Worm (Caenorhabditis elegans) whole organism, L4 larva: ENCODE results near the gene sbp-1.

Source experiments
- F10B5.3 ChIP-seq: sonication (generic microtip); optimal IDR thresholded peaks from 2 replicates; lab custom pipeline; 2016; ENCODE audit warnings: mild to moderate bottlenecking, missing genetic modification characterization, missing compliant biosample characterization
- F26F4.8 ChIP-seq: fragments of 200-800 bp; sonication (Bioruptor generic); conservative IDR thresholded peaks from 2 replicates; pipeline ENCODE4 v1.3.6; 2022; ENCODE audit warnings: missing genetic modification characterization, missing compliant biosample characterization
- Y75B8A.6 ChIP-seq: fragments of 200-800 bp; sonication (Bioruptor generic); IDR thresholded peaks from 2 replicates; pipeline ENCODE4 v1.3.6; 2022; ENCODE audit warnings: missing genetic modification reagents, missing genetic modification characterization, missing compliant biosample characterization
- aha-1 ChIP-seq: fragments of 150-350 bp; peaks from one replicate; lab custom pipeline; 2014; ENCODE audit warnings: missing biosample characterization, missing genetic modification characterization
- attf-4 ChIP-seq: sonication (generic microtip); optimal IDR thresholded peaks from 3 replicates; lab custom pipeline; 2017; ENCODE audit warnings: missing biosample characterization, missing genetic modification characterization
- ces-1 ChIP-seq: fragments of 150-350 bp; sonication (generic microtip); optimal IDR thresholded peaks from 4 replicates; lab custom pipeline; 2014; ENCODE audit warnings: missing biosample characterization, missing genetic modification reagents, missing genetic modification characterization
- dmd-9 ChIP-seq: fragments of 200-800 bp; sonication (Bioruptor generic); IDR thresholded peaks from 2 replicates; pipeline ENCODE4 v1.3.6; 2022; ENCODE audit warnings: missing genetic modification reagents, missing genetic modification characterization, missing compliant biosample characterization
- dpl-1 ChIP-seq: fragments of 150-350 bp; optimal IDR thresholded peaks from 2 replicates; lab custom pipeline; 2014; ENCODE audit warnings: missing biosample characterization, missing genetic modification reagents, missing genetic modification characterization
- duxl-1 ChIP-seq: sonication (generic microtip); optimal IDR thresholded peaks from 2 replicates; lab custom pipeline; 2016; ENCODE audit warnings: mild to moderate bottlenecking, missing genetic modification characterization, moderate library complexity, missing compliant biosample characterization; ENCODE audit not compliant: poor library complexity
- fkh-10 ChIP-seq: fragments of 150-350 bp; optimal IDR thresholded peaks from 2 replicates; lab custom pipeline; 2014; ENCODE audit warnings: missing biosample characterization, missing genetic modification reagents, missing genetic modification characterization
- jun-1 ChIP-seq: fragments of 150-350 bp; optimal IDR thresholded peaks from 2 replicates; lab custom pipeline; 2014; ENCODE audit warnings: missing biosample characterization, missing genetic modification reagents, missing genetic modification characterization
- lim-7 ChIP-seq: fragments of 200-800 bp; sonication (Bioruptor generic); IDR thresholded peaks from 2 replicates; pipeline ENCODE4 v1.3.6; 2022; ENCODE audit warnings: missing genetic modification characterization, missing compliant biosample characterization
- lin-29 ChIP-seq: fragments of 200-800 bp; sonication (Bioruptor generic); IDR thresholded peaks from 2 replicates; pipeline ENCODE4 v1.3.6; 2022; ENCODE audit warnings: missing genetic modification reagents, missing genetic modification characterization, missing compliant biosample characterization
- lin-38 ChIP-seq: fragments of 200-800 bp; sonication (Bioruptor generic); IDR thresholded peaks from 2 replicates; pipeline ENCODE4 v1.3.6; 2022; ENCODE audit warnings: missing genetic modification reagents, missing genetic modification characterization, missing compliant biosample characterization
- lir-3 ChIP-seq: sonication (generic microtip); optimal IDR thresholded peaks from 2 replicates; lab custom pipeline; 2016; ENCODE audit warnings: mild to moderate bottlenecking, missing genetic modification characterization, missing compliant biosample characterization
- mdt-29 ChIP-seq: fragments of 200-800 bp; sonication (Bioruptor generic); IDR thresholded peaks from 2 replicates; pipeline ENCODE4 v1.3.6; 2022; ENCODE audit warnings: missing genetic modification reagents, missing genetic modification characterization, missing compliant biosample characterization
- nhr-111 ChIP-seq: fragments of 200-800 bp; sonication (Bioruptor generic); optimal IDR thresholded peaks from 2 replicates; lab custom pipeline; 2018; ENCODE audit warnings: mild to moderate bottlenecking, missing genetic modification characterization, missing compliant biosample characterization
- nhr-41 ChIP-seq: fragments of 200-800 bp; sonication (Bioruptor generic); IDR thresholded peaks from 2 replicates; pipeline ENCODE4 v1.3.6; 2022; ENCODE audit warnings: missing genetic modification reagents, missing genetic modification characterization, missing compliant biosample characterization
- nhr-42 ChIP-seq: fragments of 200-800 bp; sonication (Bioruptor generic); IDR thresholded peaks from 2 replicates; pipeline ENCODE4 v1.3.6; 2022; ENCODE audit warnings: missing genetic modification characterization, missing compliant biosample characterization
- nhr-48 ChIP-seq: sonication (generic microtip); optimal IDR thresholded peaks from 2 replicates; lab custom pipeline; 2016; ENCODE audit warnings: mild to moderate bottlenecking, missing genetic modification characterization, missing compliant biosample characterization
- nhr-76 ChIP-seq: fragments of 150-350 bp; optimal IDR thresholded peaks from 2 replicates; lab custom pipeline; 2014; ENCODE audit warnings: missing biosample characterization, missing genetic modification characterization
- pha-4 ChIP-seq, 2 experiments: fragments of 150-350 bp in 1 of 2; fragments of 200-800 bp in 1 of 2; sonication (Bioruptor generic) in 1 of 2; IDR thresholded peaks in 1 of 2; optimal IDR thresholded peaks in 1 of 2; 2 replicates each; pipeline versions ENCODE4 v1.3.6 to Lab custom; 2014 to 2022; ENCODE audit warnings: missing genetic modification characterization in 2 of 2, missing genetic modification reagents in 2 of 2, missing biosample characterization in 1 of 2, missing compliant biosample characterization in 1 of 2
- spr-1 ChIP-seq: sonication (generic microtip); optimal IDR thresholded peaks from 2 replicates; lab custom pipeline; 2016; ENCODE audit warnings: mild to moderate bottlenecking, missing genetic modification characterization, missing compliant biosample characterization
- spr-3 ChIP-seq: fragments of 200-800 bp; sonication (Bioruptor generic); optimal IDR thresholded peaks from 2 replicates; lab custom pipeline; 2018; ENCODE audit warnings: mild to moderate bottlenecking, missing genetic modification characterization, missing compliant biosample characterization
- unc-39 ChIP-seq: sonication (generic microtip); optimal IDR thresholded peaks from 2 replicates; lab custom pipeline; 2017; ENCODE audit warnings: missing biosample characterization, missing genetic modification characterization
- unc-62 ChIP-seq, 3 experiments: fragments of 150-350 bp in 1 of 3; sonication (generic microtip); optimal IDR thresholded peaks in 2 of 3; peaks in 1 of 3; 1 replicate in 1 of 3; 2 replicates in 2 of 3; lab custom pipeline; 2014 to 2017; ENCODE audit warnings: missing biosample characterization in 3 of 3, missing genetic modification characterization in 3 of 3, missing genetic modification reagents in 3 of 3, missing genotype in 1 of 3
- vab-7 ChIP-seq: fragments of 200-800 bp; sonication (Bioruptor generic); IDR thresholded peaks from 2 replicates; pipeline ENCODE4 v1.3.6; 2022; ENCODE audit warnings: missing genetic modification reagents, missing genetic modification characterization, missing compliant biosample characterization
- zag-1 ChIP-seq: fragments of 150-350 bp; optimal IDR thresholded peaks from 2 replicates; lab custom pipeline; 2014; ENCODE audit warnings: missing biosample characterization, missing genetic modification characterization
- zfp-3 ChIP-seq: fragments of 200-800 bp; sonication (Bioruptor generic); conservative IDR thresholded peaks from 2 replicates; pipeline ENCODE4 v1.3.6; 2022; ENCODE audit warnings: missing genetic modification reagents, missing genetic modification characterization, missing compliant biosample characterization
- zip-2 ChIP-seq: fragments of 150-350 bp; optimal IDR thresholded peaks from 2 replicates; lab custom pipeline; 2014; ENCODE audit warnings: missing biosample characterization, missing genetic modification characterization
- ztf-11 ChIP-seq: fragments of 150-350 bp; optimal IDR thresholded peaks from 2 replicates; lab custom pipeline; 2014; ENCODE audit warnings: missing biosample characterization, missing genetic modification characterization

sbp-1 gene

ce11 chrIII:11393162-11393561, 49.2 kb downstream of the sbp-1 start, which contains the start of gene nlp-21:
nlp-21 (minus strand) TSS chrIII:11393262.
- TF ChIP-seq vab-7 (GFP tag; lab: Robert Waterston, UW) (no peak), dmd-9 (GFP tag; lab: Robert Waterston, UW) (no peak), F26F4.8 (GFP tag; lab: Robert Waterston, UW) (no peak), zfp-3 (GFP tag; lab: Robert Waterston, UW) (no peak), attf-4 (tag; lab: Kevin White, UChicago) (no peak), jun-1 (tag; lab: Kevin White, UChicago) (no peak), nhr-41 (GFP tag; lab: Robert Waterston, UW) (no peak), nhr-76 (tag; lab: Kevin White, UChicago) (no peak), lim-7 (GFP tag; lab: Robert Waterston, UW) (no peak), zag-1 (no peak), F10B5.3 (no peak), spr-1 (tag; lab: Kevin White, UChicago) (no peak), nhr-42 (no peak)

DNA sequence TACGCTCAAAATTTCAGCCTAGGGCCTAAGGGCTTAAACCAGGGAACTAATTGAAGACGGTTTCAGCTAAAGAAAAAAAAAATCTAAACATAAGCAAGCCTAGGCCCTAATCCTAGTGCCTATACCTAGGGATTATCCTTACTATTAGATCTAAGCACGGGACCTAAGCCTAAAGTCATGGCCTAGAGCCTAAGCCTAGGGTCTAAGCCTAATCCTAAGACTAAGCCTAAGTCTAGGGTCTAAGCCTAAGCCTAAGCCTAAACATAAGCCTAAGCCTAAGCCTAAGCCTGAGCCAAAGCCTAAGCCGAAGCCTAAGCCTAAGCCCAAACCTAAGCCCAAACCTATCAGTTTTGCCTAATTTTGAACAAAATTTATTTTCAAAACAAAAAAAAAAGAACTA, 49.6 kb downstream of the sbp-1 start:
- TF ChIP-seq nhr-48 (tag; lab: Kevin White, UChicago) (no peak), pha-4 (GFP tag; IDR thresholded peaks at IDR 0.05; lab: Robert Waterston, UW) (no peak), pha-4 (tag; optimal IDR thresholded peaks at IDR 0.05; lab: Kevin White, UChicago) (no peak), lir-3 (tag; lab: Kevin White, UChicago) (no peak), vab-7 (GFP tag; lab: Robert Waterston, UW) (no peak), dpl-1 (no peak), duxl-1 (tag; lab: Kevin White, UChicago) (no peak)

DNA sequence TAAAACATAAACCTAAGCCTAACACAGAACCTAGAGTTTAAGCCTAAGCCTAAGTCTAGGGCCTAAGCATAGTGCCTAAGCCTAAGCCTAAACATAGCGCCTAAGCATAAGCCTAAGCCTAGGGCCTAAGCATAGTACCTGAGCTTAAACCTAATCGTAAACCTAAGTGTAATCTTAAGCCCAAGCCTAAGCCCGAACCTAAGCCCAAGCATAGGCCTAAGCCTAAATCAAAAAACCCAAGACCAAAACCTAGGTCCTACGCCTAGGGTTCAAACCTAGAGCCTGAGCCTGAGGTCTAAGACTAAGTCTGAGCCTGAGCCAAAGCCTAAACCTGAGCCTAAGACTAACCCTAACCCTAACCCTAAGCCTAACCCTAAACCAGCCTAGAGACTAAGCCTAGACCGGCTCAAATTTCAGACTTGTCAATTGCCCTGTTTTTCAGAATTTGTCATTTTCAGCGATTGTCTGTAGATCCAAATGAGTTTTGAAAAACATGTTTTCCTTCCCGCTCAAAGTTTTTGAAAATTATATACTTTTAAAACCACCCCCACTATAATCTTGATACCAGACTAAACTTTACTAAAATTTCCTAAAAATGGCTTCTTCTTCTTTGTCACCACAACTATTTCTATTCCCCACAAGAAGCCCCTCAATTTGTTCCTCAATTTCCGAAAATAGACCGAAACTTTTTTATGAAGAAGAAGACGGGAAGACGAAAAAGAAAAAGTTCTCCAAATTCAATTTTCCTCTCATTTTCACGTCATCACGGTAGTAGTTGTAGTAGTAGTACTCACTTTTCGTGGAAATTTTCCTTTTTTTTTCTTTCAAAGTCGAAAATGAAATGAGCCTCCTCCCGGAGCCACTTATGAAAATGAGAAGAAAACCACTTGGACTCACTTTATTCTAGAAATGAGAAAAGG, 50.5 kb downstream of the sbp-1 start:
- TF ChIP-seq vab-7 (GFP tag; lab: Robert Waterston, UW) = 0 out of 2 replicates have a peak, but pooled peaks have one; percentile 12
- TF ChIP-seq ztf-11 = no peak
- peak; percentile 66 for TF ChIP-seq ces-1 (GFP tag; lab: Kevin White, UChicago)
- no peak for TF ChIP-seq spr-3
- no peak for TF ChIP-seq mdt-29 (GFP tag; lab: Robert Waterston, UW)
- TF ChIP-seq unc-62 (GFP tag; optimal IDR thresholded peaks at IDR 0.05 in 1 of 2; lab: Kevin White, UChicago) = peak in 1 of 2 experiments; percentile 99
- TF ChIP-seq unc-62 (tag; optimal IDR thresholded peaks at IDR 0.05; lab: Kevin White, UChicago) = no peak
- TF ChIP-seq Y75B8A.6 (GFP tag; lab: Robert Waterston, UW) = no peak
- TF ChIP-seq aha-1 = peak; percentile 93
- peak; percentile 79 for TF ChIP-seq fkh-10 (GFP tag; lab: Kevin White, UChicago)

DNA sequence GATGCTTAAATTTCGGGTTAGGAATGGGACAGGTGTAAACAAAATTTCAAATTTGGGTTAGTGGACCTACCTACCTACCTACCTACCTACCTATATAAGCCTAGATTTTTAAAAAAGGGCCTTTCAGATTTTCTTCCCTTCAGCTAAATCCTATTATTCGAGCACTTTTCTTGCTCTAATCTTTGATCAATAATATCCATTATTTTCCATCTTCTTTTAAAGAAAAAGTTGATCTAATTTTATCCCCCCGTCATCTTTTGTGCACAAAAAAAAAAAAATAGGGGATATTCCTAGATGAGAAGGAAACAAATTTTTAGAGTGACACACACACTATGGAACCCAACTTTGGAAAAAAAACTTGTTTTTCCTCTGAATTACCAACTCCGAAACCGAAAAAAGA, 51.5 kb downstream of the sbp-1 start:
- TF ChIP-seq fkh-10 (GFP tag; lab: Kevin White, UChicago) (peak; percentile 60), aha-1 (peak; percentile 13), nhr-111 (GFP tag; lab: Kevin White, UChicago) (no peak), lin-29 (GFP tag; lab: Robert Waterston, UW) (no peak), zip-2 (tag; lab: Kevin White, UChicago) (no peak), lin-38 (GFP tag; lab: Robert Waterston, UW) (no peak), ces-1 (GFP tag; lab: Kevin White, UChicago) (peak; percentile 53), unc-39 (tag; lab: Kevin White, UChicago) (no peak), dmd-9 (GFP tag; lab: Robert Waterston, UW) (no peak)
